Fruit fly (Drosophila melanogaster): Measurements from ENCODE around the gene Nin.
A peak's percentile ranks its signal among the peaks of the same experiment; 100 is the strongest.

Nin gene

DNA sequence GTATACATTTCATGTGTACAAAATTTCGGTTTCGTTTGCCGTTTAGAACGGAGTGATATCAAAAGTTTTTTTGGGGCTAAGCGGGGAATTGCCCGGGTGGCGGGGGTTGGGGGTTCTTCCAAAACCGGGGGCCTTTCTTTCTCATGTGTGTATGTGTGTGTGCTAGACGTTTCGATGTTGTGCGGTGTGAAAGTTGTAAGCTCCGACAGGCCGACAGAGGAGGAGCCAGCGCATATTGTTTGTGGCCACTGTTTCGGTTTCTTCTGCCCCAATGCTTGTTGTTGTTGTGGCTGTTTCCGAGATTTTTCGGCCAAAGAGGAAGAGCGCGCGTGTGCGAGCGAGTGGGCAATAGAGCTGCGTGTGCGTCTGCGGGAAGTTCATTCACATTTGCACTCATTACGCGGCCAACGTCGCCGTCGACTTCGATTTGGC is 21.9 kb upstream of the Nin start:
- TF ChIP-seq tj (GFP tag; optimal IDR thresholded peaks at IDR 0.05), result no peak
- no peak for TF ChIP-seq ovo (GFP tag; optimal IDR thresholded peaks at IDR 0.05)
- no peak for TF ChIP-seq CG7045 (GFP tag; optimal IDR thresholded peaks at IDR 0.05)
- no peak for TF ChIP-seq CG7101 (tag; optimal IDR thresholded peaks at IDR 0.05)
- TF ChIP-seq toe (GFP tag; optimal IDR thresholded peaks at IDR 0.05), result no peak

DNA sequence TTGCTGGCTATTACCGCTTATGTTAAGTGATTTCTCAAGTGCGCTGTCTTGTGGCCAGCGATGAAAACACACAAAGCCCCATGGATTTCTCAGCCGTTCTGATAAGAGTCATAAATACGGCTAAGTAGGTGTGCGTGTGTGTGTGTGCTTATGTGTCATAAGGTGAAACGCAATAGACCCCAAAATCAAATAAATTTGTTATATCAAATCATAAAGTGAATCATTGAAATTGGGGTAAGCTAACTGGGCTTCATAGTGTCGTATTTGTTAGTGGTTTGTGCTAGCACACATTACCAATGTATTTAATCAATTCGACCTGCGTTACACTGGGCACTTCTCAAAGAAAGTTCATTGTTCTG is 21.3 kb upstream of the Nin start:
- no peak for TF ChIP-seq CG33017 (tag; optimal IDR thresholded peaks at IDR 0.05)
- TF ChIP-seq cic (GFP tag; optimal IDR thresholded peaks at IDR 0.05), result peak; percentile 17
- no peak for TF ChIP-seq ovo (GFP tag; optimal IDR thresholded peaks at IDR 0.05)

DNA sequence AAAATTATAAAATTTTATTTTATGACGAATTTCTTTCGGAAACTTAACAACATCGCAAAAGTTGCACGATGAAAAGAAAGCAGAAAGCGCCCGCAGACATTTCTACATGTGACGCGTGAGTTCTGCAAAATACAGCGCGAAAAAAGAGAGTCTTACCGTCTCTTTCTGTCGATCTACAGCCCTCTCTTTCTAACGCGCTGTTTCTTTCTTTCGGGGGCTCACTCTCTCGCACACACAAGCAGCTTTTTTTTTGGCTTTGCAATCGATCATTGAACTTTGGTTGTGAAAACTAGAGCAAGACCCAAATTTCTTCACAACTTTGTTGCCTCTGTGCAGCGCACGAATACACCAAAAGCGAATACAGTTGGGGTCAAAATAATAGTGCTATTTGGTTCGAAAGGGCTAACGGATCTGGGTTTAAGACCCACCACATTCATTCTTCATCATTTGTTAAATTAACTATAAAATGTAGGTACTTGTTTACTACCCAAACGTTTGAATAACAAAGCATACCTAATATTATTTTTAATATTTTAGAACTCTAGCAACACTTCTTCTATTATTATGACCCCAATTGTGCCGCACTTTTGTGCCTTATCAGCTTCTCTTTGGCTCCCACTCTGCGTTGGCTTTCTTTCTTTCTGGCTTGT is 20.8 kb upstream of the Nin start:
- TF ChIP-seq bab1 (GFP tag; optimal IDR thresholded peaks at IDR 0.05) (peak; percentile 80), Hr96 (GFP tag; optimal IDR thresholded peaks at IDR 0.05) (no peak), kay (GFP tag; ENCODE audit: borderline replicate concordance) (no peak), CG5204 (GFP tag; optimal IDR thresholded peaks at IDR 0.05) (peak; percentile 10), Mnt (GFP tag; optimal IDR thresholded peaks at IDR 0.05) (peak; percentile 3), cnc (optimal IDR thresholded peaks at IDR 0.05) (no peak), cic (GFP tag; optimal IDR thresholded peaks at IDR 0.05) (no peak), CG11617 (GFP tag; optimal IDR thresholded peaks at IDR 0.05) (peak; percentile 69), CG7101 (tag; optimal IDR thresholded peaks at IDR 0.05) (peak; percentile 81), ovo (GFP tag; optimal IDR thresholded peaks at IDR 0.05) (peak; percentile 14), pad (GFP tag; optimal IDR thresholded peaks at IDR 0.05) (peak; percentile 31), tj (GFP tag; optimal IDR thresholded peaks at IDR 0.05) (peak; percentile 86), CG7045 (GFP tag; optimal IDR thresholded peaks at IDR 0.05) (peak; percentile 15), CG12768 (GFP tag; optimal IDR thresholded peaks at IDR 0.05) (peak; percentile 7), CG1620 (GFP tag; optimal IDR thresholded peaks at IDR 0.05) (peak; percentile 37), CG33017 (tag; optimal IDR thresholded peaks at IDR 0.05) (peak; percentile 74), toe (GFP tag; optimal IDR thresholded peaks at IDR 0.05) (no peak), CG14711 (tag; optimal IDR thresholded peaks at IDR 0.05) (peak; percentile 75), Crg-1 (GFP tag; optimal IDR thresholded peaks at IDR 0.05) (peak; percentile 54), Clk (GFP tag; optimal IDR thresholded peaks at IDR 0.05) (no peak)

DNA sequence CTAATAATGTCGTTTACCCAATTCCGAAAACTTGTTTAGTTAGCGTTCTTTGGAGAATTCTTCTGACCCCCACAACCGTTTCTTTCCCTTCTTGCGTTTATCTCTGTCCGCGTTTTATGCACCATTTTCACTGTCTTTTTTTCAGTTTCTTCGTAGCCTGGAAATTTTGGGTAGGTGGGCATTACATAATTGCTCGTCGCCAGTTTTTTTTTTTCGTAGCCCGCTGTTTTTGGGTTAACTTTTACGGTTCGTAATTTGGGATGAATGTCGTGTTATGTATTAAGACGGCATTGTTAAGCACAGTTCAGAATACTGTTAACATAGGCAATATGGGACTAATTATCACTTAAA is 19.6 kb upstream of the Nin start:
- peak; percentile 70 for TF ChIP-seq tj (GFP tag; optimal IDR thresholded peaks at IDR 0.05)
- TF ChIP-seq CG33017 (tag; optimal IDR thresholded peaks at IDR 0.05), result no peak

DNA sequence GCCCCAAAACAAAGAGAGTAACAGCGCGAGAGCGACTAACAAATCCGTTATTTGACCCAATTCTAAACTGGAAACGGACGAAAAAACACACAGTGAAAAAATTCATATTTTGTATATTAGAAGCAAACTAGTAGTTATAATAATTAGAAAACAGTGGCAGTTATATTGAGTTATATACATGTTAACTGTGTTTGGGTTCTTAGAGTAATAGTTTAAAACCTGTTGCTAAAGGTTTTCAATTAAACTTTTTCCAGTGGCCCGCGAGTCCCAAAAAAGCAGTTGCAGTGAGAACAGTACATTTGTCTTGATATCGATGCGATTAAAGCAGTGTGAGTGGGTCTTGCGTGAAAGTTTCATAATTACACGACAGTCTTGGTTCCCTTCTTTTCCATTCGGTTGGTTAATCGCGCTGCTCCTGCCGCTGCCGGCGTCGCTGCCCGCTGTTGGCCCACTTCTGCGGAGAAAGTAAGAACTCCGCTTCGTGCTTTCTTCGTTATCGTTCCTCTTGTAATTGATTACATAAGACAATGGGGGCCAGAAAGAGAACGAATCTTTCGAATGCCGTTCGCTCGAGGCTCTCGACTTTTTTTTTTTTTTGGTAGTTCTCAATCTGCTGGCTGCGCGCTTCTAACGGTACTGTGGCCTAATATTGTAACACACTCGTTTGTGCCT is 19.1 kb upstream of the Nin start:
- TF ChIP-seq kay (GFP tag; ENCODE audit: borderline replicate concordance) (peak; percentile 37), toe (GFP tag; optimal IDR thresholded peaks at IDR 0.05) (no peak)

DNA sequence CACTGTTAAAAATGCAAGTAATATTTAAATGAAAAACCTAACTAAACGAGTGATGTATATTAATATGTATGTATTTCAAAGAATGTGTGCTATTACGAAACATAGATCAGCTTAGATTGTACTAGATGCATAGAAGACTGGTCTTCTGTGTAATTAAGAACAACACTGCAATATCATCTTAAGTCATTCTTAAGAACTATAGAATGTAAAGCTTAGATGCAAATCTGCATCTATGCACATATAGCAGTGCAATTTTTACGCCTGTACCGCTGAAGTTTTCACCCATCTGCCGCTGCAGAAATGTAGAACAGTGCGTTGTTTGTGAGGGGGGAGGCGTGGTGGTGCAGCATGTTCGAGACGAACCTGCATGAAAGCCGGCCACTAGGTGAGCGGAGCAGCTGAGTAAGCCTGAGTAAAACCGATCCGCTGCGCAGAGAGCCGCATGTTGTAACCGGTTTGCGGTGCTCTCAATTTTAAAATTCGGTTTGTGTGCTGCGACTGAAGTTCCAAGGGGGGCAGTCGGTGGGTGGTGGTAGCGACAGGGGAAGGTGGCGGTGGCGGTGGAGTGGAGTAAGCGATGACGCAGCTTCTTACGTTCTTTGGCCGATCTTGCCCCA is 18.4 kb upstream of the Nin start:
- TF ChIP-seq tj (GFP tag; optimal IDR thresholded peaks at IDR 0.05) (peak; percentile 54), Mnt (GFP tag; optimal IDR thresholded peaks at IDR 0.05) (no peak)

DNA sequence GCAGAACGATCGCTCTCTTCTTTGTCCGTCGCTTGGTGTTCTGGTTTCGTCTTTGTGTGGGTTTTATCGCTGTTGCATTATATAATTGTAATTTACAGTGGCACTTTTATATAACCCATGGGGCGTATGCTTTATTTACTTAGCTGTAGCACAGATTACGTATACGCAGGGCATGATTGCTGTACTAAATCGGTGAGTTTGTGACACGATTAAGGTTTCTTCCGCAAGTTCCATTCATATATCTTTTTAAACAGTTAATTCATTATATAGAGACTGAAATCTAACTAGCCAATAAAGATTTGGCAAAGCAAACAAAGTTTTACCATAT is 16.9 kb upstream of the Nin start:
- no peak for TF ChIP-seq CG11617 (GFP tag; optimal IDR thresholded peaks at IDR 0.05)
- TF ChIP-seq bab1 (GFP tag; optimal IDR thresholded peaks at IDR 0.05), result no peak
- no peak for TF ChIP-seq cnc (optimal IDR thresholded peaks at IDR 0.05)
- no peak for TF ChIP-seq CG14711 (tag; optimal IDR thresholded peaks at IDR 0.05)
- TF ChIP-seq CG7045 (GFP tag; optimal IDR thresholded peaks at IDR 0.05), result no peak
- no peak for TF ChIP-seq ovo (GFP tag; optimal IDR thresholded peaks at IDR 0.05)
- no peak for TF ChIP-seq tj (GFP tag; optimal IDR thresholded peaks at IDR 0.05)
- no peak for TF ChIP-seq kay (GFP tag; ENCODE audit: borderline replicate concordance)
- no peak for TF ChIP-seq Clk (GFP tag; optimal IDR thresholded peaks at IDR 0.05)
- no peak for TF ChIP-seq CG33017 (tag; optimal IDR thresholded peaks at IDR 0.05)
- no peak for TF ChIP-seq Mnt (GFP tag; optimal IDR thresholded peaks at IDR 0.05)
